Worm (Caenorhabditis elegans): Measurements from ENCODE around the gene rgs-4.

ce11 chrII:12689333-12689732 is 34.8 kb downstream of the rgs-4 start:
- no peak for TF ChIP-seq ztf-22 (GFP tag; optimal IDR thresholded peaks at IDR 0.05)
- no peak for TF ChIP-seq ama-1 (optimal IDR thresholded peaks at IDR 0.05)
- no peak for TF ChIP-seq ama-1 (GFP tag; optimal IDR thresholded peaks at IDR 0.05)

Data from whole organism, young adult.